Worm (Caenorhabditis elegans): ENCODE measurements around the gene C13G3.1.

ce11 chrV:10970070-10970469, 42.2 kb downstream of the C13G3.1 start, which contains the start of gene F17C11.22:
- no peak for TF ChIP-seq ama-1 (optimal IDR thresholded peaks at IDR 0.05)
- TF ChIP-seq mml-1 (tag; optimal IDR thresholded peaks at IDR 0.05): no peak
- no peak for TF ChIP-seq sea-2 (GFP tag; optimal IDR thresholded peaks at IDR 0.05)
- no peak for TF ChIP-seq nhr-28 (tag; optimal IDR thresholded peaks at IDR 0.05)
- no peak for TF ChIP-seq fkh-2 (tag; optimal IDR thresholded peaks at IDR 0.05)
- TF ChIP-seq tbx-2 (tag; optimal IDR thresholded peaks at IDR 0.05): no peak
